Worm (Caenorhabditis elegans) whole organism, late embryonic: Measurements from ENCODE around the gene K12H6.2.
"Not testable (repeated sequence)": the region's sequence is repeated elsewhere in the genome, so short reads cannot be mapped to it uniquely, and the experiment has no call there.

Experiments
- K02D7.2 ChIP-seq: sonication (generic microtip); optimal IDR thresholded peaks from 2 replicates; lab custom pipeline; 2017; ENCODE audit warnings: mild to moderate bottlenecking, missing genetic modification characterization, missing compliant biosample characterization
- K09A11.1 ChIP-seq: sonication (generic microtip); optimal IDR thresholded peaks from 2 replicates; lab custom pipeline; 2017; ENCODE audit warnings: antibody characterized with exemption, mild to moderate bottlenecking, missing genetic modification characterization, missing compliant biosample characterization; ENCODE audit not compliant: insufficient read depth
- ahr-1 ChIP-seq: sonication (generic microtip); optimal IDR thresholded peaks from 2 replicates; lab custom pipeline; 2016; ENCODE audit warnings: missing genetic modification characterization, missing compliant biosample characterization
- ama-1 ChIP-seq: fragments of 150-350 bp; optimal IDR thresholded peaks from 2 replicates; lab custom pipeline; 2014
- ceh-19 ChIP-seq: fragments of 200-800 bp; sonication (Bioruptor generic); optimal IDR thresholded peaks from 2 replicates; lab custom pipeline; 2018; ENCODE audit warnings: mild to moderate bottlenecking, missing genetic modification characterization, missing compliant biosample characterization
- ceh-22 ChIP-seq: sonication (generic microtip); optimal IDR thresholded peaks from 2 replicates; lab custom pipeline; 2017; ENCODE audit warnings: missing biosample characterization, missing genetic modification characterization
- ceh-24 ChIP-seq: sonication (generic microtip); optimal IDR thresholded peaks from 2 replicates; lab custom pipeline; 2016; ENCODE audit warnings: mild to moderate bottlenecking, missing genetic modification characterization, missing compliant biosample characterization
- ceh-30 ChIP-seq: fragments of 150-350 bp; optimal IDR thresholded peaks from 2 replicates; lab custom pipeline; 2014; ENCODE audit warnings: missing biosample characterization, missing genetic modification characterization
- ceh-45 ChIP-seq: fragments of 200-800 bp; sonication (Bioruptor generic); IDR thresholded peaks from 2 replicates; pipeline ENCODE4 v1.3.6; 2022; ENCODE audit warnings: missing genetic modification reagents, missing genetic modification characterization, missing compliant biosample characterization
- ceh-48 ChIP-seq: sonication (generic microtip); optimal IDR thresholded peaks from 2 replicates; lab custom pipeline; 2016; ENCODE audit warnings: missing genetic modification characterization, inconsistent platforms, missing compliant biosample characterization
- ceh-6 ChIP-seq: fragments of 200-800 bp; sonication (Bioruptor generic); optimal IDR thresholded peaks from 2 replicates; lab custom pipeline; 2018; ENCODE audit warnings: mild to moderate bottlenecking, missing genetic modification characterization, missing compliant biosample characterization
- ceh-9 ChIP-seq: sonication (generic microtip); optimal IDR thresholded peaks from 2 replicates; lab custom pipeline; 2016; ENCODE audit warnings: mild to moderate bottlenecking, missing genetic modification characterization, inconsistent platforms, missing compliant biosample characterization
- che-1 ChIP-seq: sonication (generic microtip); optimal IDR thresholded peaks from 2 replicates; lab custom pipeline; 2016; ENCODE audit warnings: mild to moderate bottlenecking, missing genetic modification characterization, missing compliant biosample characterization
- dmd-4 ChIP-seq: sonication (generic microtip); optimal IDR thresholded peaks from 2 replicates; lab custom pipeline; 2016; ENCODE audit warnings: borderline replicate concordance, missing genetic modification characterization, missing compliant biosample characterization
- elt-2 ChIP-seq: sonication (generic microtip); optimal IDR thresholded peaks from 2 replicates; lab custom pipeline; 2016; ENCODE audit warnings: missing genetic modification reagents, missing genetic modification characterization, missing compliant biosample characterization
- eyg-1 ChIP-seq: sonication (generic microtip); optimal IDR thresholded peaks from 2 replicates; lab custom pipeline; 2016; ENCODE audit warnings: missing genotype, missing genetic modification characterization, missing compliant biosample characterization
- hlh-13 ChIP-seq: fragments of 200-800 bp; sonication (Bioruptor generic); optimal IDR thresholded peaks from 2 replicates; lab custom pipeline; 2018; ENCODE audit warnings: mild to moderate bottlenecking, missing genetic modification characterization, missing compliant biosample characterization
- hlh-15 ChIP-seq: sonication (generic microtip); optimal IDR thresholded peaks from 2 replicates; lab custom pipeline; 2016; ENCODE audit warnings: missing genetic modification characterization, missing compliant biosample characterization
- hlh-30 ChIP-seq: sonication (generic microtip); optimal IDR thresholded peaks from 2 replicates; lab custom pipeline; 2017; ENCODE audit warnings: antibody characterized with exemption, missing genetic modification characterization, missing compliant biosample characterization; ENCODE audit not compliant: insufficient read depth
- hlh-8 ChIP-seq: sonication (generic microtip); optimal IDR thresholded peaks from 2 replicates; lab custom pipeline; 2016; ENCODE audit warnings: missing genotype, missing genetic modification characterization, missing compliant biosample characterization
- mec-3 ChIP-seq: sonication (generic microtip); optimal IDR thresholded peaks from 2 replicates; lab custom pipeline; 2016; ENCODE audit warnings: borderline replicate concordance, missing genetic modification characterization, missing compliant biosample characterization
- nfya-1 ChIP-seq: sonication (generic microtip); optimal IDR thresholded peaks from 2 replicates; lab custom pipeline; 2017; ENCODE audit warnings: missing genetic modification characterization, mild to moderate bottlenecking, missing compliant biosample characterization, antibody characterized with exemption, moderate library complexity
- nhr-11 ChIP-seq: fragments of 150-350 bp; optimal IDR thresholded peaks from 2 replicates; lab custom pipeline; 2014; ENCODE audit warnings: missing biosample characterization, missing genetic modification characterization
- nhr-232 ChIP-seq: sonication (generic microtip); optimal IDR thresholded peaks from 2 replicates; lab custom pipeline; 2016; ENCODE audit warnings: missing genetic modification characterization, missing compliant biosample characterization
- npax-4 ChIP-seq: sonication (generic microtip); optimal IDR thresholded peaks from 2 replicates; lab custom pipeline; 2016; ENCODE audit warnings: missing genetic modification characterization, missing compliant biosample characterization
- pag-3 ChIP-seq: sonication (generic microtip); optimal IDR thresholded peaks from 2 replicates; lab custom pipeline; 2016; ENCODE audit warnings: missing compliant biosample characterization, missing genetic modification characterization, borderline replicate concordance
- pax-1 ChIP-seq: fragments of 150-350 bp; optimal IDR thresholded peaks from 2 replicates; lab custom pipeline; 2014; ENCODE audit warnings: missing biosample characterization, missing genetic modification characterization
- pha-2 ChIP-seq: sonication (generic microtip); optimal IDR thresholded peaks from 2 replicates; lab custom pipeline; 2017; ENCODE audit warnings: mild to moderate bottlenecking, missing genetic modification characterization, missing compliant biosample characterization
- pha-4 ChIP-seq: fragments of 150-350 bp; optimal IDR thresholded peaks from 2 replicates; lab custom pipeline; 2018; ENCODE audit warnings: missing biosample characterization, missing genetic modification reagents, missing genetic modification characterization
- pros-1 ChIP-seq: fragments of 150-350 bp; optimal IDR thresholded peaks from 2 replicates; lab custom pipeline; 2014; ENCODE audit warnings: missing biosample characterization, missing genetic modification reagents, missing genetic modification characterization
- ref-2 ChIP-seq: sonication (generic microtip); optimal IDR thresholded peaks from 2 replicates; lab custom pipeline; 2016; ENCODE audit warnings: missing genetic modification characterization, missing compliant biosample characterization
- sdc-2 ChIP-seq: sonication (generic microtip); optimal IDR thresholded peaks from 2 replicates; lab custom pipeline; 2016; ENCODE audit warnings: missing genotype, missing genetic modification characterization, missing compliant biosample characterization
- sox-2 ChIP-seq: fragments of 200-800 bp; sonication (Bioruptor generic); IDR thresholded peaks from 2 replicates; pipeline ENCODE4 v1.3.6; 2022; ENCODE audit warnings: missing genetic modification reagents, missing genetic modification characterization, missing compliant biosample characterization
- sox-4 ChIP-seq: sonication (generic microtip); optimal IDR thresholded peaks from 2 replicates; lab custom pipeline; 2017; ENCODE audit warnings: mild to moderate bottlenecking, missing genetic modification characterization, inconsistent platforms, missing compliant biosample characterization
- tbx-2 ChIP-seq: sonication (generic microtip); optimal IDR thresholded peaks from 2 replicates; lab custom pipeline; 2016; ENCODE audit warnings: missing genetic modification characterization, missing compliant biosample characterization
- unc-42 ChIP-seq: sonication (generic microtip); optimal IDR thresholded peaks from 2 replicates; lab custom pipeline; 2016; ENCODE audit warnings: missing genotype, missing genetic modification characterization, missing compliant biosample characterization
- ztf-16 ChIP-seq: sonication (generic microtip); optimal IDR thresholded peaks from 2 replicates; lab custom pipeline; 2017; ENCODE audit warnings: missing genetic modification characterization, missing compliant biosample characterization

The K12H6.2 gene

DNA sequence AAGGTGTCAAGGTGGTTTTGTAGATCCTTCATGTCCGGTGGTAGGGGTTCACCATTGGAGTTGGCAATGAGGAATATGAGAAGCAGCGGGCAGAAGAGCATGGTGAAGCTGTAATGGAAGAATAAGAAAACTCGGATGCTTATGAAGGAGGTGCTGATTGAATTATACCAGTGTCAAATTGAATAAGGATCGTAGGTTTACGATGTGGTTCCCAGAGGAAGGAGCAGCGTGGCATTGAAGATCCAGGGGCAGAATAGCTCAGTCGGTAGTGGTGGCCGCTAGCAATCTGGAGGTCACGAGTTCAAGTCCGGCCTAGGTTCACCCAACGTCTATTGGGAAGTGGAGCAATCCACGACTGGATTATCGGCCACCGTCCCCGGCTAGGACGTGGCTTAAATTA, 26.2 kb upstream of the K12H6.2 start, which contains the start of gene Y110A2AL.6:
Gene Y110A2AL.6, minus strand, starts transcription at position 101 of the 400 bp plus-strand sequence.
- TF ChIP-seq sdc-2, result no peak
- TF ChIP-seq hlh-13 (GFP tag; lab: Kevin White, UChicago), result no peak
- no peak for TF ChIP-seq ceh-22 (tag; lab: Kevin White, UChicago)
- TF ChIP-seq nhr-232 (tag; lab: Kevin White, UChicago), result no peak
- TF ChIP-seq ceh-9, result no peak
- no peak for TF ChIP-seq pha-2
- no peak for TF ChIP-seq hlh-8 (tag; lab: Kevin White, UChicago)
- no peak for TF ChIP-seq ahr-1 (tag; lab: Kevin White, UChicago)
- TF ChIP-seq ceh-24 (tag; lab: Kevin White, UChicago), result no peak
- TF ChIP-seq tbx-2 (tag; lab: Kevin White, UChicago), result no peak
- no peak for TF ChIP-seq sox-4 (tag; lab: Kevin White, UChicago)
- no peak for TF ChIP-seq sox-2 (GFP tag; lab: Robert Waterston, UW)
- no peak for TF ChIP-seq eyg-1 (tag; lab: Kevin White, UChicago)
- TF ChIP-seq npax-4 (tag; lab: Kevin White, UChicago), result no peak
- no peak for TF ChIP-seq ama-1 (lab: Kevin White, UChicago)
- TF ChIP-seq pag-3 (tag; lab: Kevin White, UChicago), result no peak
- TF ChIP-seq ceh-45 (GFP tag; lab: Robert Waterston, UW), result no peak
- no peak for TF ChIP-seq ceh-19 (GFP tag; lab: Kevin White, UChicago)
- no peak for TF ChIP-seq pha-4 (tag; lab: Kevin White, UChicago)
- TF ChIP-seq, all 69 proteins: peak for 0

DNA sequence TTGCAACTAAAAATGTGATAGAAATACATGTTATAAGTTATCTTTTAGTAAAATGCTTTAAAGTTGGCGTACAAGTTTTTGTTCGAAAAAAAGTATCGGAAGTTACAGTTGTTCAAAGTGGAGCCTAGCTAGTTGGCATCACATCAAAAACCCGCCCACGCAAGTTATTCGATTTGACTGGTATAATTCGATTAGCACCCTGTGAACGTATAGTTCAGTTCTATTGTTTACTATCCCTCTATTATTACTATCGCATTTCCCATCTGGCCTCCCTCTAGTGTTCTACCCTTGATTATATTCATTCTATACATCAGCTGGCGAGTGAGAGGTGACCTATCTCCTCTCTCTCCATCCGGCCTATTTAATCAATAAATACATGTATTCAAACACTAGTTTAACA, 23.7 kb upstream of the K12H6.2 start, which contains the start of gene Y110A2AL.4:
Gene Y110A2AL.4, plus strand, starts transcription at position 301 of the 400 bp plus-strand sequence.
- not testable (repeated sequence) for TF ChIP-seq ceh-6 (GFP tag; lab: Kevin White, UChicago); che-1; tbx-2 (tag; lab: Kevin White, UChicago)

DNA sequence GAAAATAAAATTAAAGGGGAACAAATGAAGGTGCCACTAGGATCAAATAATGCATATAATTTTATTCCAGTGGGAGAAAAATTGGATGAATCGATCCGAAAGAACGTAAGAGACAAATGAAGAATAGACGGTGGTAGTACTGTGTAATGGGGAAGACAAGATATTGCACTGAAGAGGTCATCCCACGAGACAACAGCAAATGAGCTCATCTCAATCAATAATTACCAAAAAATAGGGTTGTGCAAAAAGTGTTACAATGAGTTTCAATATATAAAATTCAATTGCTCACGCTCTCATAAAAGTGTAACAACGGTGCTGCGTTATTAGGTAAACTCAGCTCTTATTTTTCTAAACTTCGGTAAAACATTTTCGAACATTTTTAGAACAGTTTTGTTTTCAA, 21.5 kb upstream of the K12H6.2 start, which contains the start of gene K12H6.7:
Gene K12H6.7, minus strand, starts transcription at position 101 of the 400 bp plus-strand sequence.
- no peak for TF ChIP-seq ztf-16
- no peak for TF ChIP-seq pax-1 (tag; lab: Kevin White, UChicago)
- TF ChIP-seq dmd-4 (tag; lab: Kevin White, UChicago), result no peak
- TF ChIP-seq unc-42 (tag; lab: Kevin White, UChicago), result no peak
- no peak for TF ChIP-seq pros-1 (tag; lab: Kevin White, UChicago)
- no peak for TF ChIP-seq che-1
- TF ChIP-seq K09A11.1, result no peak
- no peak for TF ChIP-seq ref-2 (tag; lab: Kevin White, UChicago)
- no peak for TF ChIP-seq nfya-1 (tag; lab: Kevin White, UChicago)
- TF ChIP-seq nhr-11 (tag; lab: Kevin White, UChicago), result no peak
- no peak for TF ChIP-seq mec-3 (tag; lab: Kevin White, UChicago)
- no peak for TF ChIP-seq ceh-48 (tag; lab: Kevin White, UChicago)

DNA sequence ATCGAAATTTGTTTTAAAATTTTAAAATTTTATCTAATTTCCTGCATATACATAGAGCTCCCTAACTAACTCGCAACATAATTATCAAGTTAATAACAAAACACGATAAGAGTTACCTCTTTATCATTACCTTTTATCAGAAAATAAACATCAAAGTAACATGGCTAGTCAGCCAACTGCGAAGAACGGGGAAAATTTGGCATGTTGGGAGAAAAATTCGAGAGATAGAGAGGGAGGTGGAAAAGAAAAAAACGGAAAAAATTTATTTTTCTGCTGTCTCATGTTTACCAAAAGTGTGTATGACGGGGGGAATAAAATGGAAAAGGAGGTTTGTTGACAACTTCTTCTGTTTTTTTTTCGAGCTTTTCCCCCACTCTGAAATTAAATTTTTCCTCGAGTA, 18.8 kb upstream of the K12H6.2 start:
- TF ChIP-seq elt-2 (tag; lab: Kevin White, UChicago), result peak; percentile 90
- TF ChIP-seq hlh-15 (tag; lab: Kevin White, UChicago), result no peak
- TF ChIP-seq dmd-4 (tag; lab: Kevin White, UChicago), result no peak
- TF ChIP-seq nhr-232 (tag; lab: Kevin White, UChicago), result no peak
- no peak for TF ChIP-seq K02D7.2

DNA sequence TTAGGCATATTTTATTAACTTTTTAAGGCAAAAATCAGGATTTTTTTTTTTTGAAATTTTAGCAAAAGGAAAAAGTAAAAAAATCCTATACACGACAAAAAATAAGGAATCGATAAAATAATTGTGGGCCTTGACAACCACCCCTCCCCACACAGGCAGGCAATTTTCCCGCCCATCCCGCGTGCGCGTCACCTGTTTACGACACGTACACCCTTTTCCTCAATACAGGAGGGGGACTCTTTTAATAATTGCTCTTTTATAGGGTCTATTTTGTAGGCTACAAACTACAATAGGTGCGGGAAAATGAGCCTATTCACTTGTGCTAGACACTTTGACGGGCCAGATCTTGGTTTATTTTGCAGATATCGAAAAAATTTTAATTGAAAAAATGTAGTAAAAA, 17.2 kb upstream of the K12H6.2 start:
- TF ChIP-seq sox-2 (GFP tag; lab: Robert Waterston, UW) (no peak), ceh-30 (tag; lab: Kevin White, UChicago) (peak; percentile 26), hlh-30 (tag; lab: Kevin White, UChicago) (peak; percentile 57), eyg-1 (tag; lab: Kevin White, UChicago) (no peak)
- TF ChIP-seq, all 69 proteins: peak for 2
